Worm (Caenorhabditis elegans) whole organism, L4 larva: Measurements from ENCODE around the gene ragc-1.

Experiments
- aly-2 ChIP-seq: sonication (generic microtip); optimal IDR thresholded peaks from 2 replicates; lab custom pipeline; 2018; ENCODE audit warnings: missing biosample characterization, missing genetic modification characterization
- ces-1 ChIP-seq: fragments of 150-350 bp; sonication (generic microtip); optimal IDR thresholded peaks from 4 replicates; lab custom pipeline; 2014; ENCODE audit warnings: missing biosample characterization, missing genetic modification reagents, missing genetic modification characterization
- nhr-28 ChIP-seq: fragments of 150-350 bp; optimal IDR thresholded peaks from 2 replicates; lab custom pipeline; 2014; ENCODE audit warnings: missing biosample characterization, missing genetic modification characterization
- nhr-42 ChIP-seq: fragments of 200-800 bp; sonication (Bioruptor generic); IDR thresholded peaks from 2 replicates; pipeline ENCODE4 v1.3.6; 2022; ENCODE audit warnings: missing genetic modification characterization, missing compliant biosample characterization

- no peak for TF ChIP-seq nhr-28 (tag; lab: Kevin White, UChicago)
- no peak for TF ChIP-seq ces-1 (GFP tag; lab: Kevin White, UChicago)
- no peak for TF ChIP-seq nhr-42 (GFP tag; lab: Robert Waterston, UW)
- TF ChIP-seq aly-2 (tag; lab: Kevin White, UChicago), result no peak
These were observed 36.2 kb upstream of the ragc-1 start, which contains the start of gene ttr-50 for ce11 chrIV:11640915-11641314.
